Worm (Caenorhabditis elegans) whole organism, L1 larva: ENCODE results near the gene srh-95.

ENCODE experiments used
- C34B4.2 ChIP-seq: sonication (generic microtip); optimal IDR thresholded peaks from 2 replicates; lab custom pipeline; 2017; ENCODE audit warnings: mild to moderate bottlenecking, missing genetic modification characterization, missing compliant biosample characterization
- lin-35 ChIP-seq, 2 experiments: fragments of 150-350 bp; optimal IDR thresholded peaks; 2 replicates each; lab custom pipeline; 2014; ENCODE audit warnings: missing biosample characterization in 2 of 2, missing genetic modification characterization in 2 of 2, missing genetic modification reagents in 2 of 2
- nhr-12 ChIP-seq: sonication (generic microtip); optimal IDR thresholded peaks from 2 replicates; lab custom pipeline; 2017; ENCODE audit warnings: missing biosample characterization, missing genetic modification characterization
- nhr-237 ChIP-seq: fragments of 150-350 bp; optimal IDR thresholded peaks from 2 replicates; lab custom pipeline; 2014; ENCODE audit warnings: missing biosample characterization, missing genetic modification characterization
- nhr-76 ChIP-seq: sonication (generic microtip); optimal IDR thresholded peaks from 2 replicates; lab custom pipeline; 2017; ENCODE audit warnings: missing biosample characterization, missing genetic modification characterization
- pqm-1 ChIP-seq: sonication (generic microtip); optimal IDR thresholded peaks from 3 replicates; lab custom pipeline; 2017; ENCODE audit warnings: missing biosample characterization, missing genetic modification characterization
- unc-130 ChIP-seq: fragments of 150-350 bp; optimal IDR thresholded peaks from 2 replicates; lab custom pipeline; 2017; ENCODE audit warnings: missing biosample characterization, missing genetic modification characterization, inconsistent platforms
- zag-1 ChIP-seq: fragments of 150-350 bp; optimal IDR thresholded peaks from 2 replicates; lab custom pipeline; 2014; ENCODE audit warnings: missing biosample characterization, missing genetic modification characterization
- ztf-4 ChIP-seq: fragments of 150-350 bp; optimal IDR thresholded peaks from 2 replicates; lab custom pipeline; 2014; ENCODE audit warnings: missing biosample characterization, missing genetic modification characterization

ce11 chrV:16259684-16260083 is 13.0 kb downstream of the srh-95 start, which contains the start of gene nhr-127:
- TF ChIP-seq nhr-76 (no peak), ztf-4 (tag; lab: Kevin White, UChicago) (no peak), pqm-1 (tag; lab: Kevin White, UChicago) (no peak), lin-35 (GFP tag; optimal IDR thresholded peaks at IDR 0.05; lab: Kevin White, UChicago) (no peak), C34B4.2 (tag; lab: Kevin White, UChicago) (no peak), zag-1 (no peak), nhr-12 (tag; lab: Kevin White, UChicago) (no peak), nhr-237 (tag; lab: Kevin White, UChicago) (no peak), unc-130 (tag; lab: Kevin White, UChicago) (no peak)
